Fruit fly (Drosophila melanogaster) Kc167 (cell line): ENCODE measurements around the gene wwk.

Source experiments
- Sin3A ChIP-seq: fragments of >200 bp; optimal IDR thresholded peaks from 2 replicates; lab custom pipeline; 2018; ENCODE audit warnings: missing external identifiers
- insv ChIP-seq: fragments of >200 bp; optimal IDR thresholded peaks from 3 replicates; lab custom pipeline; 2018; ENCODE audit warnings: missing external identifiers
- psq ChIP-seq: fragments of >200 bp; optimal IDR thresholded peaks from 2 replicates; lab custom pipeline; 2017; ENCODE audit warnings: missing external identifiers

DNA sequence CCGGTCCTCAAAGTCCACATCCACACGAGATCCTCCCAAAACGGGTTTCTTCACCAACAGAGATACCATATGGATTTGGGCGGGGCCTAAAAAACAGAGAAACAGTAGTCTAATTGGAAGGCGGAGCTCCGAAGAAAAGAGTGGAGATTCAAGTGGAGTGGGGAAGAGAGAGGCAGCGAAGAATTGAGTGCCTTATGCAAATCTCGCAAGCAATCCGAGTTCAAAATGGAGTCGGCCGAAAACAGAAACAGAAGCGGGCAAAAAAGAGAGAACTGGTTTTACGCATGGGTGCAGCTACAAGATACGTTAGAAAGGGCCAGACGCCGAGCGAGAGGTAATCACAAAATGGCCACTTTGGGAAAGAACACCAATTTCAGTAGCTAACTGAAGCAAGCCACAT is 36.7 kb downstream of the wwk start:
- TF ChIP-seq psq (lab: Kevin White, UChicago) (no peak), Sin3A (lab: Kevin White, UChicago) (no peak), insv (no peak)
